Fruit fly (Drosophila melanogaster) whole organism, embryonic: Measurements from ENCODE around the gene CNMaR.

Experiments used
- CG6654 ChIP-seq: fragments of 200-800 bp; sonication (Bioruptor generic); optimal IDR thresholded peaks from 2 replicates; lab custom pipeline; 2017; ENCODE audit warnings: missing biosample characterization, mild to moderate bottlenecking, missing genetic modification characterization
- H2.0 ChIP-seq: fragments of 200-800 bp; sonication (Bioruptor generic); IDR thresholded peaks from 2 replicates; pipeline ENCODE4 v1.3.6; 2022; ENCODE audit warnings: missing biosample characterization, missing genetic modification characterization
- so ChIP-seq: fragments of 200-800 bp; sonication (Bioruptor generic); IDR thresholded peaks from 3 replicates; pipeline ENCODE4 v1.3.6; 2022; ENCODE audit warnings: missing biosample characterization, missing genetic modification characterization

dm6 chr3L:9601225-9601624 lies 42.7 kb upstream of the CNMaR start, which contains the start of the genes CG3088 and CG3306:
- TF ChIP-seq H2.0: no peak
- TF ChIP-seq so (GFP tag; lab: Robert Waterston, UW): no peak
- TF ChIP-seq CG6654 (GFP tag; lab: Kevin White, UChicago): no peak
